Fruit fly (Drosophila melanogaster) whole organism, pupa: ENCODE data around the gene qtc.

Source experiments
- CG10348 ChIP-seq: fragments of 200-800 bp; sonication (Bioruptor generic); IDR thresholded peaks from 2 replicates; pipeline ENCODE4 v1.3.6; 2022; ENCODE audit warnings: missing biosample characterization, missing genetic modification characterization
- CG12605 ChIP-seq: fragments of 200-800 bp; sonication (Bioruptor generic); IDR thresholded peaks from 2 replicates; pipeline ENCODE4 v1.3.6; 2022; ENCODE audit warnings: missing biosample characterization, missing genetic modification characterization
- CG13204 ChIP-seq: fragments of 200-800 bp; sonication (Bioruptor generic); optimal IDR thresholded peaks from 2 replicates; lab custom pipeline; 2018; ENCODE audit warnings: missing biosample characterization, mild to moderate bottlenecking, missing genetic modification characterization, moderate library complexity
- CG14655 ChIP-seq: fragments of 200-800 bp; sonication (Bioruptor generic); optimal IDR thresholded peaks from 3 replicates; lab custom pipeline; 2017; ENCODE audit warnings: mild to moderate bottlenecking, missing biosample characterization, missing genetic modification reagents, missing genetic modification characterization
- CG32121 ChIP-seq: fragments of 200-800 bp; sonication (Bioruptor generic); IDR thresholded peaks from 2 replicates; pipeline ENCODE4 v1.3.6; 2022; ENCODE audit warnings: missing biosample characterization, missing genetic modification characterization
- CG4496 ChIP-seq: fragments of 200-800 bp; sonication (Bioruptor generic); IDR thresholded peaks from 3 replicates; pipeline ENCODE4 v1.3.6; 2022; ENCODE audit warnings: missing biosample characterization, missing genetic modification characterization
- CG8301 ChIP-seq: fragments of 200-800 bp; sonication (Bioruptor generic); optimal IDR thresholded peaks from 2 replicates; lab custom pipeline; 2018; ENCODE audit warnings: missing biosample characterization, mild to moderate bottlenecking, missing genetic modification characterization
- CG9948 ChIP-seq: fragments of 200-800 bp; sonication (Bioruptor generic); optimal IDR thresholded peaks from 2 replicates; lab custom pipeline; 2018; ENCODE audit warnings: missing biosample characterization, mild to moderate bottlenecking, missing genetic modification characterization, moderate library complexity
- EcR ChIP-seq: fragments of 200-800 bp; sonication (Bioruptor generic); optimal IDR thresholded peaks from 3 replicates; lab custom pipeline; 2019; ENCODE audit warnings: missing biosample characterization, missing genetic modification characterization, mild to moderate bottlenecking, moderate library complexity, missing genetic modification reagents
- Pif1B ChIP-seq: fragments of 200-800 bp; sonication (Bioruptor generic); optimal IDR thresholded peaks from 3 replicates; lab custom pipeline; 2016; ENCODE audit warnings: missing biosample characterization, missing genetic modification characterization
- fd96Ca ChIP-seq: fragments of 200-800 bp; sonication (Bioruptor generic); IDR thresholded peaks from 3 replicates; pipeline ENCODE4 v1.3.6; 2022; ENCODE audit warnings: missing biosample characterization, missing genetic modification characterization
- rn ChIP-seq: fragments of 200-800 bp; sonication (Bioruptor generic); IDR thresholded peaks from 2 replicates; pipeline ENCODE4 v1.3.6; 2022; ENCODE audit warnings: missing biosample characterization, missing genetic modification characterization

- TF ChIP-seq CG12605 (GFP tag; lab: Robert Waterston, UW) (no peak), CG32121 (no peak), EcR (GFP tag; lab: Kevin White, UChicago) (no peak), CG13204 (GFP tag; lab: Kevin White, UChicago) (no peak), CG10348 (no peak), CG4496 (GFP tag; lab: Robert Waterston, UW) (no peak), rn (GFP tag; lab: Robert Waterston, UW) (no peak), CG8301 (tag; lab: Kevin White, UChicago) (no peak), CG14655 (GFP tag; lab: Kevin White, UChicago) (no peak), Pif1B (GFP tag; lab: Kevin White, UChicago) (no peak), fd96Ca (GFP tag; lab: Robert Waterston, UW) (no peak), CG9948 (tag; lab: Kevin White, UChicago) (no peak)
These were observed 9.8 kb upstream of the qtc start, which contains the start of gene CG9121 for dm6 chr2L:5050825-5051224.
